Worm (Caenorhabditis elegans) whole organism, L4 larva: ENCODE data around the gene K12H6.6.

ENCODE experiments used
- T20F7.1 ChIP-seq: fragments of 200-800 bp; sonication (Bioruptor generic); optimal IDR thresholded peaks from 2 replicates; lab custom pipeline; 2018; ENCODE audit warnings: mild to moderate bottlenecking, missing genetic modification characterization, missing compliant biosample characterization
- ama-1 ChIP-seq: fragments of 150-350 bp; optimal IDR thresholded peaks from 2 replicates; lab custom pipeline; 2014; ENCODE audit warnings: inconsistent platforms, mixed read lengths
- ces-1 ChIP-seq: fragments of 150-350 bp; sonication (generic microtip); optimal IDR thresholded peaks from 4 replicates; lab custom pipeline; 2014; ENCODE audit warnings: missing biosample characterization, missing genetic modification reagents, missing genetic modification characterization
- dmd-8 ChIP-seq: fragments of 200-800 bp; sonication (Bioruptor generic); IDR thresholded peaks from 2 replicates; pipeline ENCODE4 v1.3.6; 2022; ENCODE audit warnings: missing genetic modification characterization, missing compliant biosample characterization
- dpl-1 ChIP-seq: fragments of 150-350 bp; optimal IDR thresholded peaks from 2 replicates; lab custom pipeline; 2014; ENCODE audit warnings: missing biosample characterization, missing genetic modification reagents, missing genetic modification characterization
- lsy-2 ChIP-seq, 2 experiments: fragments of 150-350 bp in 1 of 2; sonication (generic microtip) in 1 of 2; optimal IDR thresholded peaks; 2 replicates each; lab custom pipeline; 2014 to 2017; ENCODE audit warnings: missing biosample characterization in 2 of 2, missing genetic modification characterization in 2 of 2
- mdl-1 ChIP-seq, 2 experiments: fragments of 150-350 bp in 1 of 2; sonication (generic microtip) in 1 of 2; optimal IDR thresholded peaks; 2 replicates each; lab custom pipeline; 2014 to 2017; ENCODE audit warnings: missing biosample characterization in 2 of 2, missing genetic modification characterization in 2 of 2
- pqm-1 ChIP-seq: sonication (generic microtip); optimal IDR thresholded peaks from 2 replicates; lab custom pipeline; 2017; ENCODE audit warnings: missing biosample characterization, missing genetic modification characterization
- unc-39 ChIP-seq: sonication (generic microtip); optimal IDR thresholded peaks from 2 replicates; lab custom pipeline; 2017; ENCODE audit warnings: missing biosample characterization, missing genetic modification characterization
- unc-62 ChIP-seq, 3 experiments: fragments of 150-350 bp in 1 of 3; sonication (generic microtip); optimal IDR thresholded peaks in 2 of 3; peaks in 1 of 3; 1 replicate in 1 of 3; 2 replicates in 2 of 3; lab custom pipeline; 2014 to 2017; ENCODE audit warnings: missing biosample characterization in 3 of 3, missing genetic modification characterization in 3 of 3, missing genetic modification reagents in 3 of 3, missing genotype in 1 of 3
- ztf-7 ChIP-seq: fragments of 150-350 bp; optimal IDR thresholded peaks from 2 replicates; lab custom pipeline; 2014; ENCODE audit warnings: missing biosample characterization, missing genetic modification characterization

DNA sequence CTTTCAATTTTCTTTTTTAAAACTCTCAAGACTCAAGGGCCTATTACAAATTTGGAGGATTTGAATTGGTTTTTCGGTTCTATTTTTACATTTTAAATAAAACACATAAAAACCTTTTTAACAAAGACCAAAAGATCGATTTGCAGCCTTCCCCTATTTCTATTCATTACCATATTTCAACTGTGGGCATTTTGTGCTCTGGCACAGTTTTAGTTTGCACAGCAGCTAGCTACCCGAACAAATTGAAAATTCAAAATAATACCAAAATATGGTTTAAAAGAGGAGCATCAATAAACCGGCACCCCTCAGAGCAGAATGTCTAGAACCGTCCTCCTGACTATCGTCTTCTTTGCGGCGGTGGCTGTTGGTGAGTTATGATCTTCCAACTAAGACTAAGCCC, 49.7 kb downstream of the K12H6.6 start, which contains the start of gene F08D12.2:
- TF ChIP-seq unc-39 (tag; lab: Kevin White, UChicago) (no peak), ama-1 (lab: Kevin White, UChicago) (no peak), pqm-1 (tag; lab: Kevin White, UChicago) (no peak), dpl-1 (GFP tag; lab: Kevin White, UChicago) (no peak), ztf-7 (tag; lab: Kevin White, UChicago) (no peak), ces-1 (no peak), lsy-2 (tag; optimal IDR thresholded peaks at IDR 0.05; lab: Kevin White, UChicago) (no peak), dmd-8 (GFP tag; lab: Robert Waterston, UW) (no peak), mdl-1 (tag; optimal IDR thresholded peaks at IDR 0.05; lab: Kevin White, UChicago) (no peak), unc-62 (GFP tag; optimal IDR thresholded peaks at IDR 0.05 in 1 of 2; lab: Kevin White, UChicago) (no peak), unc-62 (tag; optimal IDR thresholded peaks at IDR 0.05; lab: Kevin White, UChicago) (no peak), T20F7.1 (GFP tag; lab: Kevin White, UChicago) (no peak)
